Worm (Caenorhabditis elegans) whole organism, L4/young adult: Measurements from ENCODE around the gene T09A5.4.
A peak's percentile ranks its signal among the peaks of the same experiment; 100 is the strongest.

ENCODE experiments used
- W03F9.2 ChIP-seq: fragments of 150-350 bp; optimal IDR thresholded peaks from 2 replicates; lab custom pipeline; 2014; ENCODE audit warnings: missing biosample characterization, missing genetic modification characterization
- dao-5 ChIP-seq: sonication (generic microtip); optimal IDR thresholded peaks from 2 replicates; lab custom pipeline; 2016; ENCODE audit warnings: missing genotype, missing genetic modification characterization, moderate library complexity, missing compliant biosample characterization
- him-1 ChIP-seq: sonication (generic microtip); optimal IDR thresholded peaks from 2 replicates; lab custom pipeline; 2016; ENCODE audit warnings: missing genotype, missing genetic modification reagents, missing genetic modification characterization, missing compliant biosample characterization

Gene T09A5.4

ce11 chrII:7889321-7889720 is 43.3 kb downstream of the T09A5.4 start:
- TF ChIP-seq dao-5 (tag; lab: Kevin White, UChicago) (no peak), him-1 (tag; lab: Kevin White, UChicago) (no peak), W03F9.2 (tag; lab: Kevin White, UChicago) (no peak)

- no peak for TF ChIP-seq W03F9.2 (tag; lab: Kevin White, UChicago)
- peak; percentile 30 for TF ChIP-seq him-1 (tag; lab: Kevin White, UChicago)
- TF ChIP-seq dao-5 (tag; lab: Kevin White, UChicago): no peak
These were observed 46.1 kb downstream of the T09A5.4 start for ce11 chrII:7891869-7892615.

- TF ChIP-seq dao-5 (tag; lab: Kevin White, UChicago) (no peak), W03F9.2 (tag; lab: Kevin White, UChicago) (no peak), him-1 (tag; lab: Kevin White, UChicago) (no peak)
These were observed 46.8 kb downstream of the T09A5.4 start, which contains the start of gene ptc-1 for ce11 chrII:7892761-7893272. TSS of gene ptc-1 (plus strand) at chrII:7893222.

- TF ChIP-seq him-1 (tag; lab: Kevin White, UChicago) (no peak), dao-5 (tag; lab: Kevin White, UChicago) (no peak), W03F9.2 (tag; lab: Kevin White, UChicago) (no peak)
These were observed 47.7 kb downstream of the T09A5.4 start for ce11 chrII:7893648-7894047.

ce11 chrII:7895190-7895589 is 49.2 kb downstream of the T09A5.4 start:
- TF ChIP-seq W03F9.2 (tag; lab: Kevin White, UChicago) (no peak), him-1 (tag; lab: Kevin White, UChicago) (no peak), dao-5 (tag; lab: Kevin White, UChicago) (no peak)
